Worm (Caenorhabditis elegans): ENCODE measurements around the gene F20D6.8.

Gene F20D6.8

DNA sequence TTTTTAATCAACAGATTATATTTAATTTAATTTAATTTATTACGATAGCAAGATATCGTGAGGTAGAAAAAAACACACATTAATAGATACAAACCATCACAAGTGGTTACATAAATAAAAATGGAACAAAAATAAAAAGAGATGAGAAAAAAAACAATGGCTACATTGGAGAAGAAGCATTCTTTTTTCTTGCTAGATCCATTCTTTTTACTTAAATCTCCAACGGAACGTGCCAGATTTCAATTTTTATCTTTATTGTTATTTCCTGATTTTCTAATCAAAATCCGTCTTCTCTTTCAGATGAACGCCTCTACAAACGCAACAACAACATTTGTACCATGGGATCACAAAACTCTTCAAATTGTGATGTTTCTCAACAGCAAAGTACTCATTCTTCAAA lies 24.5 kb downstream of the F20D6.8 start, which contains the start of gene D1014.2:
D1014.2 (plus strand) TSS at position 301 of the 400 bp plus-strand sequence.
- TF ChIP-seq nhr-28 (tag; optimal IDR thresholded peaks at IDR 0.05) = no peak
- no peak for TF ChIP-seq nhr-67 (tag; optimal IDR thresholded peaks at IDR 0.05)
- no peak for TF ChIP-seq nhr-237 (tag; optimal IDR thresholded peaks at IDR 0.05)
- TF ChIP-seq ztf-4 (tag; optimal IDR thresholded peaks at IDR 0.05) = no peak
- no peak for TF ChIP-seq fos-1 (tag; optimal IDR thresholded peaks at IDR 0.05)
- TF ChIP-seq nhr-77 (tag; optimal IDR thresholded peaks at IDR 0.05) = no peak
- no peak for TF ChIP-seq tbx-2 (tag; optimal IDR thresholded peaks at IDR 0.05)
- no peak for TF ChIP-seq jun-1 (tag; optimal IDR thresholded peaks at IDR 0.05)
- TF ChIP-seq fkh-10 (GFP tag; optimal IDR thresholded peaks at IDR 0.05) = no peak
- TF ChIP-seq aly-2 (tag; optimal IDR thresholded peaks at IDR 0.05) = no peak
- TF ChIP-seq eor-1 (tag; optimal IDR thresholded peaks at IDR 0.05) = no peak
- no peak for TF ChIP-seq zag-1 (tag; optimal IDR thresholded peaks at IDR 0.05)
- no peak for TF ChIP-seq elt-2 (tag; optimal IDR thresholded peaks at IDR 0.05)
- TF ChIP-seq nfya-1 (tag; optimal IDR thresholded peaks at IDR 0.05; ENCODE audit: insufficient read depth) = no peak
- TF ChIP-seq ceh-16 (tag; optimal IDR thresholded peaks at IDR 0.05) = no peak
- TF ChIP-seq elt-1 (tag; optimal IDR thresholded peaks at IDR 0.05) = no peak
- no peak for TF ChIP-seq egl-27 (tag; optimal IDR thresholded peaks at IDR 0.05)
- no peak for TF ChIP-seq elt-3 (tag; optimal IDR thresholded peaks at IDR 0.05)
- no peak for TF ChIP-seq snpc-4 (tag; optimal IDR thresholded peaks at IDR 0.05)
- TF ChIP-seq nhr-43 (tag; optimal IDR thresholded peaks at IDR 0.05; ENCODE audit: poor library complexity, severe bottlenecking) = no peak

DNA sequence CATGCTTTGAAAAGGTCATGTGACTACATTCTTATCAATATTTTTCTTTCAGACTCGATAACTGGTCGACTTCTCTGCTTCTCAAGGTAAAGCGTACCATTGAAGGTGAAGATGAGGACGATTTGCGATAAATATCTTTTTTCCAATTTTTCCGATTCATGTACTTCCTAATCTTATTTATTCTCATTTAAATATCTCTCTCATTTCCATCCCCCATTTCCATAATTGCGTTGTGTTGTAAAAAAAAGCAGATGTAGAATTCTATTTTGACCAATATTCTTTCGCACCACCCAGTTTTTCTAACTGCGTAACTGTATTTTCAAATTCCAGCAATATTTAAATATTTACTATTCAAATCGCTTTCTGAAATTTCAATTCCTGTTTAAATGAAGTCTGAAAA lies 35.1 kb downstream of the F20D6.8 start, which contains the start of gene D1014.4:
D1014.4 (plus strand) TSS at position 301 of the 400 bp plus-strand sequence.
- peak; percentile 34 for TF ChIP-seq elt-2 (tag; optimal IDR thresholded peaks at IDR 0.05)
- TF ChIP-seq tbx-2 (tag; optimal IDR thresholded peaks at IDR 0.05) = no peak

DNA sequence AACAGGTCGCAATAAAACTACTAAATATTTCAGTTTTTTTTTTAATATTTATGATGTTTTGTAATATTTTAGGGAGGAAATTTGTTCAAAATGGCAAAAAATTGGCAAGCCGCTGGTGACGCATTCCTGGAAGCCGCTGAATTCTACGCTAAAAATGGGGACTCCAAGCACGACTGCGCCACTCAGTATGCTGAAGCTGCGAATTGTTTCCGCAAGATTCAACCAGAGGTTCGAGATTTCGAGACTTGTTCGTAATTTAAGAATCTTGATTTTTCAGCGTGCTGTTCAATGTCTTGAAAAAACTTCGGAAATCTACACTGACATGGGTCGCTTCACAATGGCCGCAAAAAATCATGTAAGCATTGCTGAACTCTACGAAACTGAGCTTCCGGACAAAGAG lies 36.4 kb downstream of the F20D6.8 start:
- no peak for TF ChIP-seq snpc-4 (tag; optimal IDR thresholded peaks at IDR 0.05)
- TF ChIP-seq ama-1 (optimal IDR thresholded peaks at IDR 0.05) = peak; percentile 65

ce11 chrV:8130812-8131211 lies 37.3 kb downstream of the F20D6.8 start:
- TF ChIP-seq nfya-1 (tag; optimal IDR thresholded peaks at IDR 0.05; ENCODE audit: insufficient read depth) (no peak), elt-3 (tag; optimal IDR thresholded peaks at IDR 0.05) (no peak), ama-1 (optimal IDR thresholded peaks at IDR 0.05) (no peak), nhr-77 (tag; optimal IDR thresholded peaks at IDR 0.05) (no peak), nhr-25 (tag; optimal IDR thresholded peaks at IDR 0.05) (no peak), tbx-2 (tag; optimal IDR thresholded peaks at IDR 0.05) (no peak), aly-2 (tag; optimal IDR thresholded peaks at IDR 0.05) (no peak)

- TF ChIP-seq nhr-43 (tag; optimal IDR thresholded peaks at IDR 0.05; ENCODE audit: poor library complexity, severe bottlenecking) (no peak), snpc-4 (tag; optimal IDR thresholded peaks at IDR 0.05) (peak; percentile 65), hmg-11 (tag; optimal IDR thresholded peaks at IDR 0.05) (no peak), ama-1 (optimal IDR thresholded peaks at IDR 0.05) (peak; percentile 23), sea-2 (GFP tag; optimal IDR thresholded peaks at IDR 0.05) (no peak), elt-2 (tag; optimal IDR thresholded peaks at IDR 0.05) (peak; percentile 5), egl-27 (tag; optimal IDR thresholded peaks at IDR 0.05) (no peak), mdl-1 (tag; optimal IDR thresholded peaks at IDR 0.05) (no peak), nhr-23 (tag; optimal IDR thresholded peaks at IDR 0.05) (no peak), ceh-16 (tag; optimal IDR thresholded peaks at IDR 0.05) (no peak), elt-1 (tag; optimal IDR thresholded peaks at IDR 0.05) (peak; percentile 5), nfya-1 (tag; optimal IDR thresholded peaks at IDR 0.05; ENCODE audit: insufficient read depth) (peak; percentile 74), jun-1 (tag; optimal IDR thresholded peaks at IDR 0.05) (no peak), eor-1 (tag; optimal IDR thresholded peaks at IDR 0.05) (no peak), unc-62 (GFP tag; optimal IDR thresholded peaks at IDR 0.05) (no peak), elt-3 (tag; optimal IDR thresholded peaks at IDR 0.05) (no peak), ceh-82 (tag; optimal IDR thresholded peaks at IDR 0.05) (no peak), lin-39 (tag; optimal IDR thresholded peaks at IDR 0.05) (peak; percentile 35), lin-15B (tag; optimal IDR thresholded peaks at IDR 0.05) (peak; percentile 72), egl-5 (tag; optimal IDR thresholded peaks at IDR 0.05) (no peak), nhr-28 (tag; optimal IDR thresholded peaks at IDR 0.05) (no peak), pqm-1 (tag; optimal IDR thresholded peaks at IDR 0.05) (peak; percentile 11), aly-2 (tag; optimal IDR thresholded peaks at IDR 0.05) (no peak), fkh-2 (tag; optimal IDR thresholded peaks at IDR 0.05) (no peak), nhr-25 (tag; optimal IDR thresholded peaks at IDR 0.05) (no peak), unc-39 (tag; optimal IDR thresholded peaks at IDR 0.05) (no peak), pha-4 (tag; optimal IDR thresholded peaks at IDR 0.05) (peak; percentile 60)
Measured at ce11 chrV:8130149-8130661, 37.9 kb downstream of the F20D6.8 start, which contains the start of gene snap-1. Gene snap-1 (plus strand): TSS chrV:8130611.
